Fruit fly (Drosophila melanogaster) whole organism, embryonic: ENCODE results near the gene mRpS7.

ENCODE experiments used
- ATbp ChIP-seq: fragments of 200-800 bp; sonication (Bioruptor generic); optimal IDR thresholded peaks from 2 replicates; lab custom pipeline; 2017; ENCODE audit warnings: missing biosample characterization, mild to moderate bottlenecking, missing genetic modification characterization, missing genetic modification reagents
- Atf3 ChIP-seq: fragments of 200-800 bp; sonication (Bioruptor generic); optimal IDR thresholded peaks from 3 replicates; lab custom pipeline; 2016; ENCODE audit warnings: missing biosample characterization, missing genetic modification characterization
- C15 ChIP-seq: fragments of 200-800 bp; sonication (Bioruptor generic); IDR thresholded peaks from 3 replicates; pipeline ENCODE4 v1.3.6; 2022; ENCODE audit warnings: missing biosample characterization, missing genetic modification characterization
- CG1024 ChIP-seq: fragments of 200-800 bp; sonication (Bioruptor generic); IDR thresholded peaks from 2 replicates; pipeline ENCODE4 v1.3.6; 2022; ENCODE audit warnings: missing biosample characterization, missing genetic modification characterization
- CG10321 ChIP-seq: fragments of 200-800 bp; sonication (Bioruptor generic); IDR thresholded peaks from 2 replicates; pipeline ENCODE4 v1.3.6; 2022; ENCODE audit warnings: missing biosample characterization, missing genetic modification characterization
- CG11398 ChIP-seq: fragments of 200-800 bp; sonication (Bioruptor generic); optimal IDR thresholded peaks from 2 replicates; lab custom pipeline; 2016; ENCODE audit warnings: missing biosample characterization, missing genetic modification characterization
- CG11504 ChIP-seq: fragments of 200-800 bp; sonication (Bioruptor generic); optimal IDR thresholded peaks from 3 replicates; lab custom pipeline; 2019; ENCODE audit warnings: missing biosample characterization, mild to moderate bottlenecking, missing genetic modification characterization, moderate library complexity
- CG11723 ChIP-seq: fragments of 200-800 bp; sonication (Bioruptor generic); optimal IDR thresholded peaks from 2 replicates; lab custom pipeline; 2017; ENCODE audit warnings: missing biosample characterization, mild to moderate bottlenecking, missing genetic modification characterization
- CG12942 ChIP-seq: fragments of 200-800 bp; sonication (Bioruptor generic); optimal IDR thresholded peaks from 3 replicates; lab custom pipeline; 2016; ENCODE audit warnings: missing biosample characterization, missing genetic modification characterization
- CG13296 ChIP-seq: fragments of 200-800 bp; sonication (Bioruptor generic); optimal IDR thresholded peaks from 3 replicates; lab custom pipeline; 2018; ENCODE audit warnings: missing biosample characterization, mild to moderate bottlenecking, missing genetic modification characterization
- CG13775 ChIP-seq: fragments of 200-800 bp; sonication (Bioruptor generic); optimal IDR thresholded peaks from 3 replicates; lab custom pipeline; 2017; ENCODE audit warnings: missing biosample characterization, mild to moderate bottlenecking, missing genetic modification characterization
- CG15073 ChIP-seq: fragments of 200-800 bp; sonication (Bioruptor generic); optimal IDR thresholded peaks from 2 replicates; lab custom pipeline; 2016; ENCODE audit warnings: missing biosample characterization, missing genetic modification characterization
- CG1529 ChIP-seq: fragments of 200-800 bp; sonication (Bioruptor generic); optimal IDR thresholded peaks from 3 replicates; lab custom pipeline; 2018; ENCODE audit warnings: missing biosample characterization, missing genetic modification characterization
- CG17359 ChIP-seq: fragments of 200-800 bp; sonication (Bioruptor generic); optimal IDR thresholded peaks from 3 replicates; lab custom pipeline; 2018; ENCODE audit warnings: missing biosample characterization, mild to moderate bottlenecking, missing genetic modification characterization, moderate library complexity
- CG17912 ChIP-seq: fragments of 200-800 bp; sonication (Bioruptor generic); optimal IDR thresholded peaks from 2 replicates; lab custom pipeline; 2018; ENCODE audit warnings: missing biosample characterization, mild to moderate bottlenecking, missing genetic modification characterization
- CG18262 ChIP-seq: fragments of 200-800 bp; optimal IDR thresholded peaks from 3 replicates; lab custom pipeline; 2019; ENCODE audit warnings: missing biosample characterization, mild to moderate bottlenecking, missing genetic modification characterization, moderate library complexity
- CG32772 ChIP-seq: fragments of 200-800 bp; sonication (Bioruptor generic); IDR thresholded peaks from 2 replicates; pipeline ENCODE4 v1.3.6; 2022; ENCODE audit warnings: missing biosample characterization, missing genetic modification characterization
- CG4707 ChIP-seq: fragments of 200-800 bp; sonication (Bioruptor generic); optimal IDR thresholded peaks from 2 replicates; lab custom pipeline; 2018; ENCODE audit warnings: missing biosample characterization, mild to moderate bottlenecking, missing genetic modification characterization, moderate library complexity
- CG4820 ChIP-seq: fragments of 200-800 bp; sonication (Bioruptor generic); optimal IDR thresholded peaks from 3 replicates; lab custom pipeline; 2016; ENCODE audit warnings: missing biosample characterization, missing genetic modification characterization
- CG5180 ChIP-seq: fragments of 200-800 bp; sonication (Bioruptor generic); optimal IDR thresholded peaks from 3 replicates; lab custom pipeline; 2017; ENCODE audit warnings: missing biosample characterization, missing genetic modification characterization, mild to moderate bottlenecking, moderate library complexity, missing genetic modification reagents
- CG5245 ChIP-seq: fragments of 200-800 bp; sonication (Bioruptor generic); optimal IDR thresholded peaks from 3 replicates; lab custom pipeline; 2016; ENCODE audit warnings: missing biosample characterization, missing genetic modification characterization
- CG6272 ChIP-seq: fragments of 200-800 bp; sonication (Bioruptor generic); IDR thresholded peaks from 2 replicates; pipeline ENCODE4 v1.3.6; 2022; ENCODE audit warnings: missing biosample characterization, missing genetic modification characterization
- CG6654 ChIP-seq: fragments of 200-800 bp; sonication (Bioruptor generic); optimal IDR thresholded peaks from 2 replicates; lab custom pipeline; 2017; ENCODE audit warnings: missing biosample characterization, mild to moderate bottlenecking, missing genetic modification characterization
- CTCF ChIP-seq: fragments of 200-800 bp; sonication (Bioruptor generic); optimal IDR thresholded peaks from 2 replicates; lab custom pipeline; 2017; ENCODE audit warnings: missing biosample characterization, mild to moderate bottlenecking, missing genetic modification characterization, moderate library complexity
- CoRest ChIP-seq: fragments of 200-800 bp; sonication (Bioruptor generic); optimal IDR thresholded peaks from 3 replicates; lab custom pipeline; 2018; ENCODE audit warnings: missing biosample characterization, mild to moderate bottlenecking, missing genetic modification characterization, moderate library complexity
- D19B ChIP-seq: fragments of 200-800 bp; sonication (Bioruptor generic); optimal IDR thresholded peaks from 2 replicates; lab custom pipeline; 2017; ENCODE audit warnings: missing biosample characterization, mild to moderate bottlenecking, missing genetic modification characterization
- HHEX ChIP-seq: fragments of 200-800 bp; sonication (Bioruptor generic); optimal IDR thresholded peaks from 3 replicates; lab custom pipeline; 2017; ENCODE audit warnings: missing biosample characterization, mild to moderate bottlenecking, missing genetic modification characterization, missing genetic modification reagents
- HLHmδ ChIP-seq: fragments of 200-800 bp; sonication (Bioruptor generic); optimal IDR thresholded peaks from 2 replicates; lab custom pipeline; 2018; ENCODE audit warnings: missing biosample characterization, mild to moderate bottlenecking, missing genetic modification characterization, moderate library complexity
- HmgD ChIP-seq: fragments of 200-800 bp; sonication (Bioruptor generic); optimal IDR thresholded peaks from 3 replicates; lab custom pipeline; 2016; ENCODE audit warnings: missing biosample characterization, missing genetic modification characterization
- Lhr ChIP-seq: fragments of 200-800 bp; sonication (Bioruptor generic); optimal IDR thresholded peaks from 3 replicates; lab custom pipeline; 2017; ENCODE audit warnings: mild to moderate bottlenecking, missing biosample characterization, missing genetic modification reagents, missing genetic modification characterization
- NfI ChIP-seq: fragments of 200-800 bp; sonication (Bioruptor generic); optimal IDR thresholded peaks from 3 replicates; lab custom pipeline; 2018; ENCODE audit warnings: missing biosample characterization, mild to moderate bottlenecking, missing genetic modification characterization, moderate library complexity
- Optix ChIP-seq: fragments of 200-800 bp; sonication (Bioruptor generic); IDR thresholded peaks from 3 replicates; pipeline ENCODE4 v1.3.6; 2022; ENCODE audit warnings: missing biosample characterization, missing genetic modification characterization
- Sin3A ChIP-seq: fragments of >200 bp; optimal IDR thresholded peaks from 2 replicates; lab custom pipeline; 2018
- Tbp ChIP-seq: fragments of >200 bp; optimal IDR thresholded peaks from 2 replicates; lab custom pipeline; 2018; ENCODE audit warnings: missing biosample characterization, missing genetic modification characterization
- dmrt99B ChIP-seq: fragments of 200-800 bp; sonication (Bioruptor generic); optimal IDR thresholded peaks from 2 replicates; lab custom pipeline; 2018; ENCODE audit warnings: missing biosample characterization, mild to moderate bottlenecking, missing genetic modification characterization, moderate library complexity
- esg ChIP-seq: fragments of 200-800 bp; sonication (Bioruptor generic); conservative IDR thresholded peaks from 2 replicates; pipeline ENCODE4 v1.3.6; 2022; ENCODE audit warnings: missing biosample characterization, missing genetic modification characterization
- ftz-f1 ChIP-seq: fragments of 200-800 bp; sonication (Bioruptor generic); optimal IDR thresholded peaks from 2 replicates; lab custom pipeline; 2016; ENCODE audit warnings: missing biosample characterization, missing genetic modification characterization
- gcm2 ChIP-seq: fragments of 200-800 bp; sonication (Bioruptor generic); optimal IDR thresholded peaks from 2 replicates; lab custom pipeline; 2016; ENCODE audit warnings: missing biosample characterization, missing genetic modification characterization
- grau ChIP-seq: fragments of 200-800 bp; optimal IDR thresholded peaks from 3 replicates; lab custom pipeline; 2019; ENCODE audit warnings: missing biosample characterization, mild to moderate bottlenecking, missing genetic modification characterization, moderate library complexity
- h ChIP-seq: fragments of >200 bp; optimal IDR thresholded peaks from 2 replicates; lab custom pipeline; 2017
- nom ChIP-seq: fragments of 200-800 bp; sonication (Bioruptor generic); optimal IDR thresholded peaks from 2 replicates; lab custom pipeline; 2017; ENCODE audit warnings: missing biosample characterization, missing genetic modification characterization, mild to moderate bottlenecking, moderate library complexity, missing genetic modification reagents
- p53 ChIP-seq: fragments of 200-800 bp; sonication (Bioruptor generic); optimal IDR thresholded peaks from 2 replicates; lab custom pipeline; 2016; ENCODE audit warnings: missing biosample characterization, missing genetic modification characterization
- phol ChIP-seq: fragments of 200-800 bp; sonication (Bioruptor generic); optimal IDR thresholded peaks from 3 replicates; lab custom pipeline; 2018; ENCODE audit warnings: missing biosample characterization, mild to moderate bottlenecking, missing genetic modification characterization, moderate library complexity
- pnt ChIP-seq: fragments of 200-800 bp; sonication (Bioruptor generic); optimal IDR thresholded peaks from 3 replicates; lab custom pipeline; 2016; ENCODE audit warnings: missing biosample characterization, missing genetic modification characterization
- psq ChIP-seq: fragments of 200-800 bp; sonication (Bioruptor generic); optimal IDR thresholded peaks from 2 replicates; lab custom pipeline; 2017; ENCODE audit warnings: missing biosample characterization, missing genetic modification characterization
- pum ChIP-seq: fragments of 200-800 bp; sonication (Bioruptor generic); optimal IDR thresholded peaks from 2 replicates; lab custom pipeline; 2016; ENCODE audit warnings: missing biosample characterization, missing genetic modification characterization
- salm ChIP-seq: fragments of 200-800 bp; sonication (Bioruptor generic); optimal IDR thresholded peaks from 2 replicates; lab custom pipeline; 2018; ENCODE audit warnings: missing biosample characterization, mild to moderate bottlenecking, missing genetic modification characterization
- sob ChIP-seq: fragments of 200-800 bp; sonication (Bioruptor generic); IDR thresholded peaks from 2 replicates; pipeline ENCODE4 v1.3.6; 2022; ENCODE audit warnings: missing biosample characterization, missing genetic modification characterization
- sr ChIP-seq: fragments of 200-800 bp; sonication (Bioruptor generic); IDR thresholded peaks from 3 replicates; pipeline ENCODE4 v1.3.6; 2022; ENCODE audit warnings: missing biosample characterization, missing genetic modification characterization
- ssp ChIP-seq: fragments of 200-800 bp; sonication (Bioruptor generic); IDR thresholded peaks from 2 replicates; pipeline ENCODE4 v1.3.6; 2022; ENCODE audit warnings: missing biosample characterization, missing genetic modification characterization
- trem ChIP-seq: fragments of 200-800 bp; optimal IDR thresholded peaks from 3 replicates; lab custom pipeline; 2019; ENCODE audit warnings: missing biosample characterization, mild to moderate bottlenecking, missing genetic modification characterization, moderate library complexity
- tup ChIP-seq: fragments of 200-800 bp; sonication (Bioruptor generic); optimal IDR thresholded peaks from 2 replicates; lab custom pipeline; 2016; ENCODE audit warnings: missing biosample characterization, mild to moderate bottlenecking, missing genetic modification characterization, moderate library complexity

The mRpS7 gene

dm6 chr2L:10386208-10386805 is at the start of gene mRpS7, which contains the start of gene Cdk1:
Gene mRpS7, plus strand, starts transcription at chr2L:10386662.
Gene Cdk1, minus strand, starts transcription at chr2L:10386262.
- peak; percentile 62 for TF ChIP-seq CG12942 (GFP tag; lab: Kevin White, UChicago)
- peak; percentile 7 for TF ChIP-seq CG6654 (GFP tag; lab: Kevin White, UChicago)
- TF ChIP-seq CG11398 (GFP tag; lab: Kevin White, UChicago) = no peak
- TF ChIP-seq C15 (GFP tag; lab: Robert Waterston, UW) = no peak
- TF ChIP-seq CG13775 (GFP tag; lab: Kevin White, UChicago) = peak; percentile 80
- peak; percentile 61 for TF ChIP-seq trem
- 0 out of 2 replicates have a peak, but pooled peaks have one; percentile 7 for TF ChIP-seq CG6272 (GFP tag; lab: Robert Waterston, UW)
- TF ChIP-seq CG17912 (GFP tag; lab: Kevin White, UChicago) = no peak
- TF ChIP-seq CG18262 (tag; lab: Kevin White, UChicago) = peak; percentile 84
- TF ChIP-seq Lhr (GFP tag; lab: Kevin White, UChicago) = peak; percentile 45
- no peak for TF ChIP-seq Sin3A (lab: Kevin White, UChicago)
- peak; percentile 45 for TF ChIP-seq CG1529
- peak; percentile 54; the same call in 1 of the 2 replicates for TF ChIP-seq sob
- peak; percentile 40 for TF ChIP-seq HHEX (GFP tag; lab: Kevin White, UChicago)
- no peak for TF ChIP-seq h (lab: Kevin White, UChicago)
- no peak for TF ChIP-seq CG15073 (GFP tag; lab: Kevin White, UChicago)
- peak; percentile 36 for TF ChIP-seq HmgD (GFP tag; lab: Kevin White, UChicago)
- no peak for TF ChIP-seq tup (GFP tag; lab: Kevin White, UChicago)
- no peak for TF ChIP-seq Optix (GFP tag; lab: Robert Waterston, UW)
- TF ChIP-seq CG17359 = peak; percentile 66
- TF ChIP-seq CG5180 (GFP tag; lab: Kevin White, UChicago) = no peak
- TF ChIP-seq pnt = peak; percentile 57
- peak; percentile 76 for TF ChIP-seq NfI (GFP tag; lab: Kevin White, UChicago)
- TF ChIP-seq Tbp (GFP tag; lab: Kevin White, UChicago) = no peak
- no peak for TF ChIP-seq p53 (GFP tag; lab: Kevin White, UChicago)
- no peak for TF ChIP-seq CTCF (GFP tag; lab: Kevin White, UChicago)
- TF ChIP-seq dmrt99B = peak; percentile 78
- peak; percentile 12 for TF ChIP-seq CG4707 (GFP tag; lab: Kevin White, UChicago)
- TF ChIP-seq ftz-f1 (GFP tag; lab: Kevin White, UChicago) = no peak
- peak; percentile 81 for TF ChIP-seq grau
- TF ChIP-seq salm (tag; lab: Kevin White, UChicago) = peak; percentile 66
- no peak for TF ChIP-seq nom
- peak; percentile 54 for TF ChIP-seq CG13296
- TF ChIP-seq ATbp (GFP tag; lab: Kevin White, UChicago) = no peak
- peak; percentile 85 for TF ChIP-seq CG11504 (tag; lab: Kevin White, UChicago)
- TF ChIP-seq D19B (GFP tag; lab: Kevin White, UChicago) = peak; percentile 59
- peak; percentile 30 for TF ChIP-seq CG5245 (GFP tag; lab: Kevin White, UChicago)
- TF ChIP-seq CG32772 (GFP tag; lab: Robert Waterston, UW) = peak; percentile 72
- peak; percentile 86 for TF ChIP-seq CG11723 (GFP tag; lab: Kevin White, UChicago)
- TF ChIP-seq esg (GFP tag; lab: Robert Waterston, UW) = peak; percentile 66
- TF ChIP-seq HLHmδ (GFP tag; lab: Kevin White, UChicago) = no peak
- TF ChIP-seq sr (GFP tag; lab: Robert Waterston, UW) = no peak
- peak; percentile 69; the same call in 1 of the 2 replicates for TF ChIP-seq CG1024 (GFP tag; lab: Robert Waterston, UW)
- TF ChIP-seq CoRest = peak; percentile 90
- no peak for TF ChIP-seq psq
- TF ChIP-seq CG4820 (GFP tag; lab: Kevin White, UChicago) = peak; percentile 70
- TF ChIP-seq pum (GFP tag; lab: Kevin White, UChicago) = peak; percentile 56
- no peak for TF ChIP-seq CG10321 (GFP tag; lab: Robert Waterston, UW)
- peak; percentile 71 for TF ChIP-seq ssp
- peak; percentile 89 for TF ChIP-seq phol (tag; lab: Kevin White, UChicago)
- peak; percentile 68 for TF ChIP-seq Atf3 (GFP tag; lab: Kevin White, UChicago)
- TF ChIP-seq gcm2 = peak; percentile 13
